Fruit fly (Drosophila melanogaster) whole organism, embryonic: ENCODE results near the gene esc.
A peak's percentile ranks its signal among the peaks of the same experiment; 100 is the strongest.

Experiments
- ATbp ChIP-seq: fragments of 200-800 bp; sonication (Bioruptor generic); optimal IDR thresholded peaks from 2 replicates; lab custom pipeline; 2017; ENCODE audit warnings: missing biosample characterization, mild to moderate bottlenecking, missing genetic modification characterization, missing genetic modification reagents
- Abd-B ChIP-seq: fragments of 200-800 bp; sonication (Bioruptor generic); optimal IDR thresholded peaks from 2 replicates; lab custom pipeline; 2018; ENCODE audit warnings: missing biosample characterization, mild to moderate bottlenecking, missing genetic modification characterization, moderate library complexity
- Atf6 ChIP-seq: fragments of 200-800 bp; sonication (Bioruptor generic); IDR thresholded peaks from 2 replicates; pipeline ENCODE4 v1.3.6; 2022; ENCODE audit warnings: missing biosample characterization, missing genetic modification characterization
- CG10274 ChIP-seq: fragments of 200-800 bp; sonication (Bioruptor generic); optimal IDR thresholded peaks from 3 replicates; lab custom pipeline; 2017; ENCODE audit warnings: missing biosample characterization, mild to moderate bottlenecking, missing genetic modification characterization
- CG10366 ChIP-seq: fragments of 200-800 bp; sonication (Bioruptor generic); IDR thresholded peaks from 2 replicates; pipeline ENCODE4 v1.3.6; 2022; ENCODE audit warnings: missing biosample characterization, missing genetic modification characterization
- CG10543 ChIP-seq: fragments of 200-800 bp; sonication (Bioruptor generic); optimal IDR thresholded peaks from 3 replicates; lab custom pipeline; 2017; ENCODE audit warnings: missing biosample characterization, mild to moderate bottlenecking, missing genetic modification characterization, moderate library complexity
- CG11456 ChIP-seq: fragments of 200-800 bp; sonication (Bioruptor generic); IDR thresholded peaks from 3 replicates; pipeline ENCODE4 v1.3.6; 2022; ENCODE audit warnings: missing biosample characterization, missing genetic modification characterization
- CG11696 ChIP-seq: fragments of 200-800 bp; sonication (Bioruptor generic); IDR thresholded peaks from 2 replicates; pipeline ENCODE4 v1.3.6; 2022; ENCODE audit warnings: missing biosample characterization, missing genetic modification characterization
- CG12391 ChIP-seq: fragments of 200-800 bp; sonication (Bioruptor generic); optimal IDR thresholded peaks from 3 replicates; lab custom pipeline; 2018; ENCODE audit warnings: missing biosample characterization, mild to moderate bottlenecking, missing genetic modification characterization, moderate library complexity
- CG12942 ChIP-seq: fragments of 200-800 bp; sonication (Bioruptor generic); optimal IDR thresholded peaks from 3 replicates; lab custom pipeline; 2016; ENCODE audit warnings: missing biosample characterization, missing genetic modification characterization
- CG14014 ChIP-seq: fragments of 200-800 bp; sonication (Bioruptor generic); IDR thresholded peaks from 2 replicates; pipeline ENCODE4 v1.3.6; 2022; ENCODE audit warnings: missing biosample characterization, missing genetic modification characterization
- CG17912 ChIP-seq: fragments of 200-800 bp; sonication (Bioruptor generic); optimal IDR thresholded peaks from 2 replicates; lab custom pipeline; 2018; ENCODE audit warnings: missing biosample characterization, mild to moderate bottlenecking, missing genetic modification characterization
- CG18599 ChIP-seq: fragments of 200-800 bp; sonication (Bioruptor generic); optimal IDR thresholded peaks from 3 replicates; lab custom pipeline; 2017; ENCODE audit warnings: missing biosample characterization, missing genetic modification characterization, mild to moderate bottlenecking, moderate library complexity, missing genetic modification reagents
- CG30403 ChIP-seq: fragments of 200-800 bp; sonication (Bioruptor generic); optimal IDR thresholded peaks from 3 replicates; lab custom pipeline; 2016; ENCODE audit warnings: missing biosample characterization, missing genetic modification characterization
- CG30431 ChIP-seq: fragments of 200-800 bp; sonication (Bioruptor generic); optimal IDR thresholded peaks from 2 replicates; lab custom pipeline; 2017; ENCODE audit warnings: missing biosample characterization, missing genetic modification characterization
- CG34224 ChIP-seq: fragments of 200-800 bp; sonication (Bioruptor generic); IDR thresholded peaks from 3 replicates; pipeline ENCODE4 v1.3.6; 2022; ENCODE audit warnings: missing biosample characterization, missing genetic modification characterization; ENCODE audit not compliant: partially characterized antibody
- CG34376 ChIP-seq: fragments of 200-800 bp; sonication (Bioruptor generic); optimal IDR thresholded peaks from 2 replicates; lab custom pipeline; 2018; ENCODE audit warnings: missing biosample characterization, mild to moderate bottlenecking, missing genetic modification characterization
- CG6272 ChIP-seq: fragments of 200-800 bp; sonication (Bioruptor generic); IDR thresholded peaks from 2 replicates; pipeline ENCODE4 v1.3.6; 2022; ENCODE audit warnings: missing biosample characterization, missing genetic modification characterization
- CG7357 ChIP-seq: fragments of 200-800 bp; sonication (Bioruptor generic); IDR thresholded peaks from 3 replicates; pipeline ENCODE4 v1.3.6; 2022; ENCODE audit warnings: missing biosample characterization, missing genetic modification characterization
- Dll ChIP-seq: fragments of 200-800 bp; sonication (Bioruptor generic); IDR thresholded peaks from 4 replicates; pipeline ENCODE4 v1.3.6; 2022; ENCODE audit warnings: missing biosample characterization, missing genetic modification characterization; ENCODE audit not compliant: partially characterized antibody
- E2f2 ChIP-seq: fragments of 200-800 bp; sonication (Bioruptor generic); IDR thresholded peaks from 2 replicates; pipeline ENCODE4 v1.3.6; 2022; ENCODE audit warnings: missing biosample characterization, missing genetic modification characterization
- Fer2 ChIP-seq: fragments of 200-800 bp; sonication (Bioruptor generic); optimal IDR thresholded peaks from 2 replicates; lab custom pipeline; 2018; ENCODE audit warnings: missing biosample characterization, mild to moderate bottlenecking, missing genetic modification characterization, moderate library complexity
- H15 ChIP-seq: fragments of 200-800 bp; sonication (Bioruptor generic); IDR thresholded peaks from 3 replicates; pipeline ENCODE4 v1.3.6; 2022; ENCODE audit warnings: missing biosample characterization, missing genetic modification characterization
- HLH3B ChIP-seq: fragments of 200-800 bp; sonication (Bioruptor generic); IDR thresholded peaks from 2 replicates; pipeline ENCODE4 v1.3.6; 2022; ENCODE audit warnings: missing biosample characterization, missing genetic modification characterization
- Hsf ChIP-seq: fragments of 200-800 bp; sonication (Bioruptor generic); optimal IDR thresholded peaks from 3 replicates; lab custom pipeline; 2016; ENCODE audit warnings: missing biosample characterization, missing genetic modification characterization
- Mad ChIP-seq: fragments of 200-800 bp; sonication (Bioruptor generic); optimal IDR thresholded peaks from 2 replicates; lab custom pipeline; 2016; ENCODE audit warnings: missing biosample characterization, missing genetic modification characterization
- Oli ChIP-seq: fragments of 200-800 bp; sonication (Bioruptor generic); optimal IDR thresholded peaks from 2 replicates; lab custom pipeline; 2018; ENCODE audit warnings: missing biosample characterization, mild to moderate bottlenecking, missing genetic modification characterization, moderate library complexity
- Optix ChIP-seq: fragments of 200-800 bp; sonication (Bioruptor generic); IDR thresholded peaks from 3 replicates; pipeline ENCODE4 v1.3.6; 2022; ENCODE audit warnings: missing biosample characterization, missing genetic modification characterization
- Pdp1 ChIP-seq, 2 experiments: fragments of 200-800 bp; sonication (Bioruptor generic); optimal IDR thresholded peaks; 3 replicates each; lab custom pipeline; 2016; ENCODE audit warnings: missing biosample characterization in 2 of 2, missing genetic modification characterization in 2 of 2, mild to moderate bottlenecking in 1 of 2, moderate library complexity in 1 of 2
- Sox100B ChIP-seq: fragments of 200-800 bp; sonication (Bioruptor generic); optimal IDR thresholded peaks from 3 replicates; lab custom pipeline; 2018; ENCODE audit warnings: missing biosample characterization, mild to moderate bottlenecking, missing genetic modification characterization
- Sox102F ChIP-seq: fragments of 200-800 bp; sonication (Bioruptor generic); optimal IDR thresholded peaks from 2 replicates; lab custom pipeline; 2018; ENCODE audit warnings: missing biosample characterization, mild to moderate bottlenecking, missing genetic modification characterization, moderate library complexity
- Sry-β ChIP-seq: fragments of 200-800 bp; sonication (Bioruptor generic); optimal IDR thresholded peaks from 2 replicates; lab custom pipeline; 2018; ENCODE audit warnings: missing biosample characterization, mild to moderate bottlenecking, missing genetic modification characterization, moderate library complexity
- Stat92E ChIP-seq, 3 experiments: fragments of >200 bp in 2 of 3; fragments of 200-800 bp in 1 of 3; sonication (Bioruptor generic) in 1 of 3; optimal IDR thresholded peaks; 2 replicates each; lab custom pipeline; 2017 to 2019; ENCODE audit warnings: missing biosample characterization in 3 of 3, missing genetic modification characterization in 3 of 3, mild to moderate bottlenecking in 1 of 3, moderate library complexity in 1 of 3
- cas ChIP-seq: fragments of 200-800 bp; sonication (Bioruptor generic); IDR thresholded peaks from 2 replicates; pipeline ENCODE4 v1.3.6; 2022; ENCODE audit warnings: missing biosample characterization, missing genetic modification characterization
- crol ChIP-seq: fragments of 200-800 bp; sonication (Bioruptor generic); IDR thresholded peaks from 2 replicates; pipeline ENCODE4 v1.3.6; 2022; ENCODE audit warnings: missing biosample characterization, missing genetic modification characterization
- gce ChIP-seq: fragments of 200-800 bp; sonication (Bioruptor generic); IDR thresholded peaks from 3 replicates; pipeline ENCODE4 v1.3.6; 2022; ENCODE audit warnings: missing biosample characterization, missing genetic modification characterization
- hb ChIP-seq: fragments of 200-800 bp; sonication (Bioruptor generic); IDR thresholded peaks from 3 replicates; pipeline ENCODE4 v1.3.6; 2022; ENCODE audit warnings: missing biosample characterization, missing genetic modification characterization; ENCODE audit not compliant: partially characterized antibody
- hth ChIP-seq: fragments of >200 bp; optimal IDR thresholded peaks from 2 replicates; lab custom pipeline; 2017; ENCODE audit warnings: inconsistent platforms
- jigr1 ChIP-seq: fragments of 200-800 bp; sonication (Bioruptor generic); IDR thresholded peaks from 3 replicates; pipeline ENCODE4 v1.3.6; 2022; ENCODE audit warnings: missing biosample characterization, missing genetic modification characterization
- maf-S ChIP-seq: fragments of 200-800 bp; sonication (Bioruptor generic); optimal IDR thresholded peaks from 2 replicates; lab custom pipeline; 2016; ENCODE audit warnings: missing biosample characterization, missing genetic modification characterization
- pho ChIP-seq: fragments of 200-800 bp; sonication (Bioruptor generic); optimal IDR thresholded peaks from 2 replicates; lab custom pipeline; 2016; ENCODE audit warnings: missing biosample characterization, missing genetic modification characterization
- pzg ChIP-seq: fragments of 200-800 bp; sonication (Bioruptor generic); optimal IDR thresholded peaks from 3 replicates; lab custom pipeline; 2018; ENCODE audit warnings: missing biosample characterization, mild to moderate bottlenecking, missing genetic modification characterization, moderate library complexity
- sima ChIP-seq: fragments of 200-800 bp; sonication (Bioruptor generic); optimal IDR thresholded peaks from 2 replicates; lab custom pipeline; 2016; ENCODE audit warnings: missing biosample characterization, missing genetic modification characterization
- sob ChIP-seq: fragments of 200-800 bp; sonication (Bioruptor generic); IDR thresholded peaks from 2 replicates; pipeline ENCODE4 v1.3.6; 2022; ENCODE audit warnings: missing biosample characterization, missing genetic modification characterization
- sqz ChIP-seq: fragments of 200-800 bp; sonication (Bioruptor generic); optimal IDR thresholded peaks from 3 replicates; lab custom pipeline; 2018; ENCODE audit warnings: missing biosample characterization, mild to moderate bottlenecking, missing genetic modification characterization
- tgo ChIP-seq: fragments of 200-800 bp; sonication (Bioruptor generic); IDR thresholded peaks from 3 replicates; pipeline ENCODE4 v1.3.6; 2022; ENCODE audit warnings: missing biosample characterization, missing genetic modification characterization
- usp ChIP-seq: fragments of >200 bp; optimal IDR thresholded peaks from 2 replicates; lab custom pipeline; 2017; ENCODE audit warnings: missing biosample characterization, missing genetic modification characterization
- vnd ChIP-seq: fragments of 200-800 bp; sonication (Bioruptor generic); IDR thresholded peaks from 3 replicates; pipeline ENCODE4 v1.3.6; 2022; ENCODE audit warnings: missing biosample characterization, missing genetic modification characterization; ENCODE audit not compliant: partially characterized antibody
- zen ChIP-seq: fragments of 200-800 bp; sonication (Bioruptor generic); optimal IDR thresholded peaks from 3 replicates; lab custom pipeline; 2018; ENCODE audit warnings: missing biosample characterization, mild to moderate bottlenecking, missing genetic modification characterization, moderate library complexity
- zf30C ChIP-seq: fragments of 200-800 bp; sonication (Bioruptor generic); optimal IDR thresholded peaks from 3 replicates; lab custom pipeline; 2018; ENCODE audit warnings: missing biosample characterization, mild to moderate bottlenecking, missing genetic modification characterization
- zfh1 ChIP-seq: fragments of 200-800 bp; sonication (Bioruptor generic); IDR thresholded peaks from 3 replicates; pipeline ENCODE4 v1.3.6; 2022; ENCODE audit warnings: missing biosample characterization, missing genetic modification characterization

Gene esc

dm6 chr2L:11816376-11816775 lies 12.8 kb downstream of the esc start (continued):
- TF ChIP-seq Oli (tag; lab: Kevin White, UChicago) (peak; percentile 90), CG34224 (GFP tag; lab: Robert Waterston, UW) (no peak), Atf6 (GFP tag; lab: Robert Waterston, UW) (peak; percentile 77), CG7357 (GFP tag; lab: Robert Waterston, UW) (peak; percentile 63; the same call in 2 of the 3 replicates), tgo (GFP tag; lab: Robert Waterston, UW) (peak; percentile 74), Optix (GFP tag; lab: Robert Waterston, UW) (peak; percentile 93), zen (tag; lab: Kevin White, UChicago) (peak; percentile 94), H15 (GFP tag; lab: Robert Waterston, UW) (peak; percentile 94), CG12391 (tag; lab: Kevin White, UChicago) (peak; percentile 83), gce (GFP tag; lab: Robert Waterston, UW) (peak; percentile 96), zf30C (GFP tag; lab: Kevin White, UChicago) (peak; percentile 67), Fer2 (tag; lab: Kevin White, UChicago) (peak; percentile 77), pho (GFP tag; lab: Kevin White, UChicago) (peak; percentile 69), CG30431 (peak; percentile 98), ATbp (GFP tag; lab: Kevin White, UChicago) (peak; percentile 98), CG17912 (GFP tag; lab: Kevin White, UChicago) (peak; percentile 95), sob (GFP tag; lab: Robert Waterston, UW) (peak; percentile 88), Sry-β (GFP tag; lab: Kevin White, UChicago) (peak; percentile 77), CG10366 (GFP tag; lab: Robert Waterston, UW) (peak; percentile 85), CG11696 (peak; percentile 85), Sox100B (GFP tag; lab: Kevin White, UChicago) (peak; percentile 94), maf-S (GFP tag; lab: Kevin White, UChicago) (peak; percentile 83), usp (GFP tag; lab: Kevin White, UChicago) (no peak), hth (lab: Kevin White, UChicago) (no peak), Pdp1 (GFP tag; optimal IDR thresholded peaks at IDR 0.05; lab: Kevin White, UChicago) (peak; percentile 89 to 90), Mad (GFP tag; lab: Kevin White, UChicago) (peak; percentile 95), Stat92E (GFP tag; optimal IDR thresholded peaks at IDR 0.05; lab: Kevin White, UChicago) (no peak), CG6272 (GFP tag; lab: Robert Waterston, UW) (peak; percentile 78), E2f2 (peak; percentile 62), pzg (peak; percentile 18), Abd-B (GFP tag; lab: Kevin White, UChicago) (peak; percentile 60), HLH3B (GFP tag; lab: Robert Waterston, UW) (peak; percentile 92), CG11456 (peak; percentile 96), vnd (no peak), CG34376 (GFP tag; lab: Kevin White, UChicago) (peak; percentile 98), cas (GFP tag; lab: Robert Waterston, UW) (peak; percentile 67), CG10543 (GFP tag; lab: Kevin White, UChicago) (peak; percentile 93), CG30403 (GFP tag; lab: Kevin White, UChicago) (peak; percentile 87), crol (GFP tag; lab: Robert Waterston, UW) (peak; percentile 90), CG10274 (GFP tag; lab: Kevin White, UChicago) (peak; percentile 92), sima (GFP tag; lab: Kevin White, UChicago) (peak; percentile 84), hb (GFP tag; lab: Robert Waterston, UW) (no peak), jigr1 (GFP tag; lab: Robert Waterston, UW) (peak; percentile 62; the same call in 1 of the 3 replicates), zfh1 (GFP tag; lab: Robert Waterston, UW) (peak; percentile 97), Sox102F (peak; percentile 86), Hsf (GFP tag; lab: Kevin White, UChicago) (peak; percentile 92), Dll (GFP tag; lab: Robert Waterston, UW) (no peak), CG18599 (GFP tag; lab: Kevin White, UChicago) (peak; percentile 94), CG14014 (peak; percentile 83), sqz (GFP tag; lab: Kevin White, UChicago) (peak; percentile 96), CG12942 (GFP tag; lab: Kevin White, UChicago) (peak; percentile 85)
